Fruit fly (Drosophila melanogaster): ENCODE measurements around the gene CG43091.

CG43091 gene

dm6 chr3R:22789106-22789505 lies 20.6 kb upstream of the CG43091 start:
- TF ChIP-seq CG10669 (GFP tag; optimal IDR thresholded peaks at IDR 0.05): no peak
- no peak for TF ChIP-seq Lpt (GFP tag; optimal IDR thresholded peaks at IDR 0.05)
- no peak for TF ChIP-seq fkh (GFP tag; optimal IDR thresholded peaks at IDR 0.05)
- TF ChIP-seq salr (GFP tag; optimal IDR thresholded peaks at IDR 0.05): no peak
- TF ChIP-seq Hr39 (GFP tag; optimal IDR thresholded peaks at IDR 0.05): no peak
- TF ChIP-seq CG8632 (GFP tag; optimal IDR thresholded peaks at IDR 0.05): no peak
- no peak for TF ChIP-seq CG6163 (GFP tag; IDR thresholded peaks at IDR 0.05)
- no peak for TF ChIP-seq CG6808 (GFP tag; optimal IDR thresholded peaks at IDR 0.05)
- no peak for TF ChIP-seq Ets21C (GFP tag; optimal IDR thresholded peaks at IDR 0.05)
- TF ChIP-seq eg (GFP tag; IDR thresholded peaks at IDR 0.05): no peak
- TF ChIP-seq Eip75B (GFP tag; optimal IDR thresholded peaks at IDR 0.05): no peak
- TF ChIP-seq svp (GFP tag): no peak
- TF ChIP-seq CG3919 (GFP tag; optimal IDR thresholded peaks at IDR 0.05): no peak

dm6 chr3R:22784674-22785316 lies 16.3 kb upstream of the CG43091 start:
- TF ChIP-seq Sox15 (GFP tag; optimal IDR thresholded peaks at IDR 0.05) (no peak), fd85E (GFP tag; optimal IDR thresholded peaks at IDR 0.05) (no peak), vri (GFP tag; optimal IDR thresholded peaks at IDR 0.05) (no peak), CG3919 (GFP tag; optimal IDR thresholded peaks at IDR 0.05) (peak; percentile 79)

dm6 chr3R:22781412-22781811 lies 12.9 kb upstream of the CG43091 start:
- TF ChIP-seq Hr4 (GFP tag; optimal IDR thresholded peaks at IDR 0.05) (no peak), Eip93F (GFP tag; optimal IDR thresholded peaks at IDR 0.05) (peak; percentile 87), CG11294 (GFP tag; IDR thresholded peaks at IDR 0.05) (peak; percentile 59; the same call in 1 of the 2 replicates), acj6 (GFP tag; optimal IDR thresholded peaks at IDR 0.05) (no peak), Gug (GFP tag; IDR thresholded peaks at IDR 0.05) (peak; percentile 45; the same call in 1 of the 2 replicates), vri (GFP tag; optimal IDR thresholded peaks at IDR 0.05) (peak; percentile 63), ss (GFP tag; optimal IDR thresholded peaks at IDR 0.05) (peak; percentile 17 to 49), Sox102F (GFP tag; optimal IDR thresholded peaks at IDR 0.05) (peak; percentile 74), CG4318 (GFP tag; optimal IDR thresholded peaks at IDR 0.05) (no peak), CG31627 (GFP tag; optimal IDR thresholded peaks at IDR 0.05) (no peak), Eip78C (GFP tag) (peak; percentile 76), CG6163 (GFP tag; IDR thresholded peaks at IDR 0.05) (peak; percentile 86), Blimp-1 (GFP tag; optimal IDR thresholded peaks at IDR 0.05) (no peak), Sox14 (GFP tag; optimal IDR thresholded peaks at IDR 0.05) (peak; percentile 35), CG7368 (GFP tag; optimal IDR thresholded peaks at IDR 0.05) (no peak), CG11902 (GFP tag; optimal IDR thresholded peaks at IDR 0.05) (no peak), Hr38 (GFP tag; optimal IDR thresholded peaks at IDR 0.05) (no peak), OdsH (GFP tag; optimal IDR thresholded peaks at IDR 0.05) (no peak), Ets96B (tag; optimal IDR thresholded peaks at IDR 0.05) (peak; percentile 7), Ets21C (GFP tag; optimal IDR thresholded peaks at IDR 0.05) (no peak), Met (GFP tag; optimal IDR thresholded peaks at IDR 0.05) (no peak), CG6792 (GFP tag; optimal IDR thresholded peaks at IDR 0.05) (peak; percentile 7), CG32006 (GFP tag; optimal IDR thresholded peaks at IDR 0.05) (peak; percentile 7), fd85E (GFP tag; optimal IDR thresholded peaks at IDR 0.05) (peak; percentile 79), CG15336 (GFP tag; IDR thresholded peaks at IDR 0.05) (peak; percentile 79), CG8319 (GFP tag; optimal IDR thresholded peaks at IDR 0.05) (no peak), CG9139 (GFP tag; optimal IDR thresholded peaks at IDR 0.05) (peak; percentile 49), CG6808 (GFP tag; optimal IDR thresholded peaks at IDR 0.05) (no peak), pdm3 (GFP tag; optimal IDR thresholded peaks at IDR 0.05) (peak; percentile 11), Hr39 (GFP tag; optimal IDR thresholded peaks at IDR 0.05) (no peak), CG6854 (GFP tag; optimal IDR thresholded peaks at IDR 0.05) (peak; percentile 58), net (GFP tag; optimal IDR thresholded peaks at IDR 0.05) (peak; percentile 51), Smox (GFP tag; optimal IDR thresholded peaks at IDR 0.05) (peak; percentile 33), CG10669 (GFP tag; optimal IDR thresholded peaks at IDR 0.05) (no peak), CG8632 (GFP tag; optimal IDR thresholded peaks at IDR 0.05) (no peak), lz (GFP tag; optimal IDR thresholded peaks at IDR 0.05) (no peak), CG6276 (GFP tag; optimal IDR thresholded peaks at IDR 0.05) (peak; percentile 54), fd59A (GFP tag; optimal IDR thresholded peaks at IDR 0.05) (no peak), CG16779 (tag; optimal IDR thresholded peaks at IDR 0.05) (peak; percentile 22), eg (GFP tag; IDR thresholded peaks at IDR 0.05) (peak; percentile 78; the same call in 2 of the 3 replicates)

All from whole organism, prepupa.